Fruit fly (Drosophila melanogaster): ENCODE results near the gene CG4325.
A peak's percentile ranks its signal among the peaks of the same experiment; 100 is the strongest.

CG4325 gene

DNA sequence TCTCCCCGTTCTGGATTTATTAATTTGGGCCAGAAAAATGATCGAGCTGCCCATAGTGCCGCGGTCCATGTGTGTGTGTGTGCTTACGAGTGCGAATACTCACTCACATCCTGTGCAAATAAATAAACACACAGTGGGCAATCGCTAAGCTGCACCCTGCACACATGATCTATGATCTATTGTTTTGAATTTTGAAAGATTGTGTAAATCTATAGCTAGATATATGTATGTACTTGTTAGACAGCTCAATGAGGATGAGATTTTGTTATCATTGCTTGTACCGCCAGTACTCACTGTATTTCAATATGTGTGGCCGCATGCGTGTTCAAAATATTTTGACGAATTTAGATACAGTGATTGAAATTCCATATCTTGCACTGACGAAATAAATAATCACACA lies 39.5 kb upstream of the CG4325 start (continued):
- TF ChIP-seq CG9215 (GFP tag; IDR thresholded peaks at IDR 0.05), result peak; percentile 79
- TF ChIP-seq crp (GFP tag; optimal IDR thresholded peaks at IDR 0.05), result no peak
- no peak for TF ChIP-seq odd (GFP tag; optimal IDR thresholded peaks at IDR 0.05)
- TF ChIP-seq CG1792 (GFP tag; optimal IDR thresholded peaks at IDR 0.05), result peak; percentile 12
- TF ChIP-seq CG8359 (GFP tag; optimal IDR thresholded peaks at IDR 0.05; ENCODE audit: borderline replicate concordance), result no peak
- TF ChIP-seq Dip3 (GFP tag; optimal IDR thresholded peaks at IDR 0.05), result peak; percentile 66
- peak; percentile 76 for TF ChIP-seq Dbx (GFP tag; IDR thresholded peaks at IDR 0.05)
- TF ChIP-seq CG2120 (GFP tag; optimal IDR thresholded peaks at IDR 0.05), result peak; percentile 86
- TF ChIP-seq Scr (GFP tag; IDR thresholded peaks at IDR 0.05; ENCODE audit: partially characterized antibody), result no peak
- TF ChIP-seq Hr51 (GFP tag; optimal IDR thresholded peaks at IDR 0.05), result peak; percentile 18 to 42
- TF ChIP-seq jigr1 (GFP tag; IDR thresholded peaks at IDR 0.05), result no peak
- TF ChIP-seq E2f1 (GFP tag; IDR thresholded peaks at IDR 0.05), result peak; percentile 51; the same call in 1 of the 2 replicates
- no peak for TF ChIP-seq NK7.1 (GFP tag; optimal IDR thresholded peaks at IDR 0.05)
- TF ChIP-seq CG2129 (GFP tag; IDR thresholded peaks at IDR 0.05; ENCODE audit: partially characterized antibody), result no peak
- TF ChIP-seq kni (GFP tag; optimal IDR thresholded peaks at IDR 0.05), result no peak
- no peak for TF ChIP-seq Lpt (GFP tag; optimal IDR thresholded peaks at IDR 0.05)
- TF ChIP-seq CG31224 (GFP tag; IDR thresholded peaks at IDR 0.05), result peak; percentile 65
- no peak for TF ChIP-seq Sox100B (GFP tag; optimal IDR thresholded peaks at IDR 0.05)
- peak; percentile 55 for TF ChIP-seq fd3F (GFP tag; optimal IDR thresholded peaks at IDR 0.05)
- peak; percentile 56; the same call in 2 of the 3 replicates for TF ChIP-seq CG7357 (GFP tag; IDR thresholded peaks at IDR 0.05)
- TF ChIP-seq CG12744 (GFP tag; optimal IDR thresholded peaks at IDR 0.05), result no peak
- peak; percentile 30; the same call in 1 of the 2 replicates for TF ChIP-seq Dref (GFP tag; IDR thresholded peaks at IDR 0.05)
- peak; percentile 25 for TF ChIP-seq CG1647 (GFP tag; optimal IDR thresholded peaks at IDR 0.05)
- TF ChIP-seq cato (GFP tag; optimal IDR thresholded peaks at IDR 0.05; ENCODE audit: borderline replicate concordance), result no peak
- peak; percentile 28; the same call in 1 of the 3 replicates for TF ChIP-seq CG14050 (GFP tag; IDR thresholded peaks at IDR 0.05)
- TF ChIP-seq CG11085 (GFP tag; IDR thresholded peaks at IDR 0.05), result peak; percentile 79
- no peak for TF ChIP-seq h (optimal IDR thresholded peaks at IDR 0.05)
- no peak for TF ChIP-seq grn (GFP tag; optimal IDR thresholded peaks at IDR 0.05)
- TF ChIP-seq pb (GFP tag; optimal IDR thresholded peaks at IDR 0.05), result no peak
- no peak for TF ChIP-seq CG6854 (GFP tag; optimal IDR thresholded peaks at IDR 0.05)
- TF ChIP-seq CG4328 (GFP tag; optimal IDR thresholded peaks at IDR 0.05), result no peak
- TF ChIP-seq mam (GFP tag; optimal IDR thresholded peaks at IDR 0.05), result peak; percentile 80
- peak; percentile 77 for TF ChIP-seq Fer3 (tag; optimal IDR thresholded peaks at IDR 0.05)
- no peak for TF ChIP-seq sens-2 (GFP tag; IDR thresholded peaks at IDR 0.05)
- TF ChIP-seq CG33213 (GFP tag; optimal IDR thresholded peaks at IDR 0.05), result peak; percentile 7
- no peak for TF ChIP-seq CG42726 (GFP tag; IDR thresholded peaks at IDR 0.05; ENCODE audit: partially characterized antibody)
- TF ChIP-seq Awh (GFP tag; IDR thresholded peaks at IDR 0.05), result no peak
- no peak for TF ChIP-seq zen (tag; optimal IDR thresholded peaks at IDR 0.05)
- TF ChIP-seq phol (tag; optimal IDR thresholded peaks at IDR 0.05), result peak; percentile 19
- peak; percentile 71 for TF ChIP-seq row (GFP tag; IDR thresholded peaks at IDR 0.05)
- peak; percentile 16 for TF ChIP-seq pum (GFP tag; optimal IDR thresholded peaks at IDR 0.05)
- peak; percentile 72; the same call in 2 of the 3 replicates for TF ChIP-seq so (GFP tag; IDR thresholded peaks at IDR 0.05)
- no peak for TF ChIP-seq CG12236 (GFP tag; optimal IDR thresholded peaks at IDR 0.05)
- peak; percentile 1 for TF ChIP-seq tx (GFP tag; optimal IDR thresholded peaks at IDR 0.05)
- TF ChIP-seq nom (GFP tag; optimal IDR thresholded peaks at IDR 0.05), result peak; percentile 56
- peak; percentile 49 for TF ChIP-seq H2.0 (GFP tag; IDR thresholded peaks at IDR 0.05)
- peak; percentile 14 for TF ChIP-seq CG12219 (GFP tag; optimal IDR thresholded peaks at IDR 0.05)
- peak; percentile 91 for TF ChIP-seq Rfx (GFP tag; IDR thresholded peaks at IDR 0.05)
- peak; percentile 57 for TF ChIP-seq Hmr (GFP tag; optimal IDR thresholded peaks at IDR 0.05)
- TF ChIP-seq tio (GFP tag; optimal IDR thresholded peaks at IDR 0.05), result no peak
- no peak for TF ChIP-seq Nf-YA (GFP tag; IDR thresholded peaks at IDR 0.05)
- no peak for TF ChIP-seq Mes4 (GFP tag; optimal IDR thresholded peaks at IDR 0.05)
